Worm (Caenorhabditis elegans) whole organism, L2 larva: ENCODE measurements around the gene srh-288.

Source experiments
- ama-1 ChIP-seq: fragments of 150-350 bp; optimal IDR thresholded peaks from 2 replicates; lab custom pipeline; 2018; ENCODE audit warnings: inconsistent platforms
- egl-27 ChIP-seq: sonication (generic microtip); optimal IDR thresholded peaks from 3 replicates; lab custom pipeline; 2017; ENCODE audit warnings: missing biosample characterization, missing genetic modification reagents, missing genetic modification characterization
- fos-1 ChIP-seq: fragments of 150-350 bp; optimal IDR thresholded peaks from 2 replicates; lab custom pipeline; 2014; ENCODE audit warnings: missing biosample characterization, missing genetic modification characterization
- lin-13 ChIP-seq: fragments of 150-350 bp; optimal IDR thresholded peaks from 2 replicates; lab custom pipeline; 2014; ENCODE audit warnings: missing biosample characterization, missing genetic modification reagents, missing genetic modification characterization
- nhr-12 ChIP-seq: fragments of 150-350 bp; optimal IDR thresholded peaks from 2 replicates; lab custom pipeline; 2014; ENCODE audit warnings: missing biosample characterization, missing genetic modification characterization
- nhr-237 ChIP-seq: fragments of 150-350 bp; optimal IDR thresholded peaks from 2 replicates; lab custom pipeline; 2014; ENCODE audit warnings: missing biosample characterization, missing genetic modification characterization
- zag-1 ChIP-seq: fragments of 150-350 bp; optimal IDR thresholded peaks from 2 replicates; lab custom pipeline; 2014; ENCODE audit warnings: missing biosample characterization, missing genetic modification characterization
- ztf-11 ChIP-seq: sonication (generic microtip); optimal IDR thresholded peaks from 2 replicates; lab custom pipeline; 2017; ENCODE audit warnings: missing biosample characterization, missing genetic modification characterization

ce11 chrV:17795655-17796054 lies at the start of gene srh-288:
- TF ChIP-seq lin-13 (GFP tag; lab: Kevin White, UChicago) (no peak), ama-1 (lab: Kevin White, UChicago) (no peak), fos-1 (tag; lab: Kevin White, UChicago) (no peak), zag-1 (no peak), nhr-12 (tag; lab: Kevin White, UChicago) (no peak), ztf-11 (no peak), nhr-237 (tag; lab: Kevin White, UChicago) (no peak), egl-27 (no peak)
